Worm (Caenorhabditis elegans) whole organism, L1 larva: Measurements from ENCODE around the gene T24C4.5.

Experiments
- C16A3.4 ChIP-seq: fragments of 150-350 bp; optimal IDR thresholded peaks from 2 replicates; lab custom pipeline; 2014; ENCODE audit warnings: missing biosample characterization, missing genetic modification characterization
- C34B4.2 ChIP-seq: sonication (generic microtip); optimal IDR thresholded peaks from 2 replicates; lab custom pipeline; 2017; ENCODE audit warnings: mild to moderate bottlenecking, missing genetic modification characterization, missing compliant biosample characterization
- aha-1 ChIP-seq: fragments of 150-350 bp; optimal IDR thresholded peaks from 2 replicates; lab custom pipeline; 2014; ENCODE audit warnings: missing biosample characterization, missing genetic modification characterization
- alr-1 ChIP-seq: fragments of 200-800 bp; sonication (Bioruptor generic); optimal IDR thresholded peaks from 2 replicates; lab custom pipeline; 2018; ENCODE audit warnings: borderline replicate concordance, mild to moderate bottlenecking, missing genetic modification characterization, missing compliant biosample characterization
- aly-2 ChIP-seq: fragments of 150-350 bp; optimal IDR thresholded peaks from 2 replicates; lab custom pipeline; 2014; ENCODE audit warnings: missing biosample characterization, missing genetic modification characterization
- blmp-1 ChIP-seq: fragments of 150-350 bp; optimal IDR thresholded peaks from 2 replicates; lab custom pipeline; 2014; ENCODE audit warnings: missing biosample characterization, missing genetic modification characterization
- ceh-63 ChIP-seq: fragments of 200-800 bp; sonication (Bioruptor generic); optimal IDR thresholded peaks from 2 replicates; lab custom pipeline; 2018; ENCODE audit warnings: mild to moderate bottlenecking, missing genetic modification characterization, missing compliant biosample characterization
- ceh-8 ChIP-seq: fragments of 200-800 bp; sonication (Bioruptor generic); optimal IDR thresholded peaks from 2 replicates; lab custom pipeline; 2018; ENCODE audit warnings: mild to moderate bottlenecking, missing genetic modification characterization, moderate library complexity, missing compliant biosample characterization
- ceh-88 ChIP-seq: fragments of 200-800 bp; sonication (Bioruptor generic); IDR thresholded peaks from 2 replicates; pipeline ENCODE4 v1.3.6; 2022; ENCODE audit warnings: missing genetic modification characterization, missing compliant biosample characterization
- dpl-1 ChIP-seq, 3 experiments: fragments of 150-350 bp in 2 of 3; sonication (generic microtip) in 1 of 3; optimal IDR thresholded peaks; 2 replicates each; lab custom pipeline; 2014 to 2017; ENCODE audit warnings: missing biosample characterization in 3 of 3, missing genetic modification characterization in 3 of 3, missing genetic modification reagents in 3 of 3
- efl-1 ChIP-seq, 4 experiments: fragments of 150-350 bp; optimal IDR thresholded peaks in 3 of 4; peaks in 1 of 4; 1 replicate in 1 of 4; 2 replicates in 3 of 4; lab custom pipeline; 2014; ENCODE audit warnings: missing biosample characterization in 2 of 4, missing genetic modification characterization in 2 of 4, missing genetic modification reagents in 2 of 4
- egl-13 ChIP-seq: sonication (generic microtip); optimal IDR thresholded peaks from 2 replicates; lab custom pipeline; 2016; ENCODE audit warnings: missing genotype, missing genetic modification reagents, missing genetic modification characterization, missing compliant biosample characterization
- egl-27 ChIP-seq, 2 experiments: fragments of 150-350 bp in 1 of 2; sonication (generic microtip); optimal IDR thresholded peaks; 3 replicates each; lab custom pipeline; 2017 to 2018; ENCODE audit warnings: missing biosample characterization in 2 of 2, missing genetic modification characterization in 2 of 2, missing genetic modification reagents in 2 of 2
- elt-2 ChIP-seq: sonication (generic microtip); optimal IDR thresholded peaks from 2 replicates; lab custom pipeline; 2016; ENCODE audit warnings: missing genetic modification characterization, mild to moderate bottlenecking, inconsistent platforms, missing compliant biosample characterization, missing genetic modification reagents
- elt-3 ChIP-seq, 6 experiments: fragments of 150-350 bp in 1 of 6; sonication (generic microtip); optimal IDR thresholded peaks; 2 replicates each; lab custom pipeline; 2017 to 2018; ENCODE audit warnings: missing biosample characterization in 6 of 6, missing genetic modification characterization in 6 of 6, inconsistent platforms in 1 of 6
- ets-5 ChIP-seq: fragments of 200-800 bp; sonication (Bioruptor generic); IDR thresholded peaks from 2 replicates; pipeline ENCODE4 v1.3.6; 2022; ENCODE audit warnings: missing genetic modification characterization, missing compliant biosample characterization
- fkh-8 ChIP-seq: sonication (generic microtip); optimal IDR thresholded peaks from 2 replicates; lab custom pipeline; 2016; ENCODE audit warnings: mild to moderate bottlenecking, missing genetic modification characterization, missing compliant biosample characterization
- fos-1 ChIP-seq: fragments of 150-350 bp; optimal IDR thresholded peaks from 2 replicates; lab custom pipeline; 2014; ENCODE audit warnings: missing biosample characterization, missing genetic modification characterization
- hpl-2 ChIP-seq: fragments of 150-350 bp; optimal IDR thresholded peaks from 2 replicates; lab custom pipeline; 2014; ENCODE audit warnings: missing biosample characterization, missing genetic modification reagents, missing genetic modification characterization
- irx-1 ChIP-seq: sonication (generic microtip); optimal IDR thresholded peaks from 2 replicates; lab custom pipeline; 2016; ENCODE audit warnings: missing genetic modification characterization, missing compliant biosample characterization
- isw-1 ChIP-seq: fragments of 200-800 bp; sonication (Bioruptor generic); IDR thresholded peaks from 2 replicates; pipeline ENCODE4 v1.3.6; 2022; ENCODE audit warnings: missing genetic modification characterization, missing compliant biosample characterization
- lin-13 ChIP-seq: fragments of 150-350 bp; optimal IDR thresholded peaks from 2 replicates; lab custom pipeline; 2014; ENCODE audit warnings: missing biosample characterization, missing genetic modification reagents, missing genetic modification characterization
- lin-14 ChIP-seq: fragments of 200-800 bp; sonication (Bioruptor generic); optimal IDR thresholded peaks from 2 replicates; lab custom pipeline; 2018; ENCODE audit warnings: mild to moderate bottlenecking, missing genetic modification characterization, moderate library complexity, missing compliant biosample characterization
- lin-35 ChIP-seq, 2 experiments: fragments of 150-350 bp; optimal IDR thresholded peaks; 2 replicates each; lab custom pipeline; 2014; ENCODE audit warnings: missing biosample characterization in 2 of 2, missing genetic modification characterization in 2 of 2, missing genetic modification reagents in 2 of 2
- lsy-2 ChIP-seq, 2 experiments: fragments of 150-350 bp; optimal IDR thresholded peaks; 2 replicates each; lab custom pipeline; 2014; ENCODE audit warnings: missing biosample characterization in 2 of 2, missing genetic modification characterization in 2 of 2
- mab-9 ChIP-seq: fragments of 200-800 bp; sonication (Bioruptor generic); IDR thresholded peaks from 2 replicates; pipeline ENCODE4 v1.3.6; 2022; ENCODE audit warnings: missing genetic modification reagents, missing genetic modification characterization, missing compliant biosample characterization
- mdl-1 ChIP-seq, 2 experiments: fragments of 150-350 bp; optimal IDR thresholded peaks; 2 replicates each; lab custom pipeline; 2014 to 2017; ENCODE audit warnings: missing biosample characterization in 2 of 2, missing genetic modification characterization in 2 of 2, inconsistent platforms in 1 of 2
- mep-1 ChIP-seq: fragments of 150-350 bp; optimal IDR thresholded peaks from 2 replicates; lab custom pipeline; 2014; ENCODE audit warnings: missing biosample characterization, missing genetic modification characterization
- nhr-12 ChIP-seq: sonication (generic microtip); optimal IDR thresholded peaks from 2 replicates; lab custom pipeline; 2017; ENCODE audit warnings: missing biosample characterization, missing genetic modification characterization
- nhr-19 ChIP-seq: fragments of 200-800 bp; sonication (Bioruptor generic); conservative IDR thresholded peaks from 2 replicates; pipeline ENCODE4 v1.3.6; 2022; ENCODE audit warnings: missing genetic modification characterization, missing compliant biosample characterization
- nhr-76 ChIP-seq: sonication (generic microtip); optimal IDR thresholded peaks from 2 replicates; lab custom pipeline; 2017; ENCODE audit warnings: missing biosample characterization, missing genetic modification characterization
- nhr-85 ChIP-seq: sonication (generic microtip); peaks from one replicate; lab custom pipeline; 2016; ENCODE audit warnings: missing genetic modification characterization, inconsistent platforms, missing compliant biosample characterization
- nhr-90 ChIP-seq: sonication (generic microtip); optimal IDR thresholded peaks from 2 replicates; lab custom pipeline; 2016; ENCODE audit warnings: mild to moderate bottlenecking, missing genetic modification characterization, missing compliant biosample characterization; ENCODE audit not compliant: poor library complexity
- skn-1 ChIP-seq: fragments of 150-350 bp; optimal IDR thresholded peaks from 2 replicates; lab custom pipeline; 2014; ENCODE audit warnings: missing biosample characterization, missing genetic modification characterization
- snu-23 ChIP-seq: sonication (generic microtip); optimal IDR thresholded peaks from 2 replicates; lab custom pipeline; 2016; ENCODE audit warnings: missing genetic modification characterization, missing compliant biosample characterization
- sptf-1 ChIP-seq: fragments of 150-350 bp; optimal IDR thresholded peaks from 2 replicates; lab custom pipeline; 2014; ENCODE audit warnings: missing biosample characterization, missing genetic modification characterization
- sup-37 ChIP-seq: fragments of 200-800 bp; sonication (Bioruptor generic); optimal IDR thresholded peaks from 2 replicates; lab custom pipeline; 2018; ENCODE audit warnings: mild to moderate bottlenecking, missing genetic modification characterization, missing compliant biosample characterization
- tbx-2 ChIP-seq: sonication (generic microtip); optimal IDR thresholded peaks from 2 replicates; lab custom pipeline; 2016; ENCODE audit warnings: missing genetic modification characterization, missing compliant biosample characterization
- tlp-1 ChIP-seq: fragments of 150-350 bp; optimal IDR thresholded peaks from 2 replicates; lab custom pipeline; 2014; ENCODE audit warnings: missing biosample characterization, missing genetic modification characterization
- unc-62 ChIP-seq: fragments of 150-350 bp; optimal IDR thresholded peaks from 2 replicates; lab custom pipeline; 2014; ENCODE audit warnings: missing biosample characterization, missing genetic modification reagents, missing genetic modification characterization
- unc-86 ChIP-seq: sonication (generic microtip); optimal IDR thresholded peaks from 2 replicates; lab custom pipeline; 2016; ENCODE audit warnings: missing genetic modification characterization, missing compliant biosample characterization
- unc-98 ChIP-seq: fragments of 200-800 bp; sonication (Bioruptor generic); IDR thresholded peaks from 2 replicates; pipeline ENCODE4 v1.3.6; 2022; ENCODE audit warnings: missing genetic modification characterization, missing compliant biosample characterization
- zag-1 ChIP-seq: fragments of 150-350 bp; optimal IDR thresholded peaks from 2 replicates; lab custom pipeline; 2014; ENCODE audit warnings: missing biosample characterization, missing genetic modification characterization
- zip-4 ChIP-seq: fragments of 200-800 bp; sonication (Bioruptor generic); optimal IDR thresholded peaks from 2 replicates; lab custom pipeline; 2018; ENCODE audit warnings: mild to moderate bottlenecking, missing genetic modification characterization, moderate library complexity, missing compliant biosample characterization

The T24C4.5 gene

DNA sequence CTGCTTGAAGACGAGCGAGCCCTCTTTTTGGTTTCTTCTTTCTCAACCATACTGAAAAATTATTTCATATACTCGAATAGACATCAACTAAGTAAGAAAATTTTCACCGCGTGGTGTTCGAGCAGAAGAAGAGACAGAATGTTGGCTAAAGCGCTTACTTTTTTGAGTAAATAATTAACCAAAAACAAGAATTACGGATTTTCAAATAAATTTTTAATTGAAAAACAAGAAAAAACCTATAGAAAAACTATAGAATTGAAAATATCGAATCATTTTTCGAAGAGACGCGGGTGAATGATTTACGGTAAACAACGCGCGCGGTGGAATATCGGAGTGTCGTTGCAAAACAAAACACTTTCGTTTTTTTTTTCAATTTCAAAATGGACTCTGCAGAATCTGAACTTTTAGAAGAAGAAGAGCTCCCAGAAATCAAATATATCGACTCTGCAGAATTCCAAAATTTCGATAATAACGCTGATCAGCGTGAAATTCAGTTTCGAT lies 25.6 kb downstream of the T24C4.5 start, which contains the start of the genes rnp-5 and tag-51:
Gene rnp-5 (minus strand): TSS at position 51 of the 501 bp plus-strand sequence.
Gene tag-51 (plus strand): TSS at position 363 of the 501 bp plus-strand sequence.
- peak; percentile 36 to 56 for TF ChIP-seq lin-35 (GFP tag; optimal IDR thresholded peaks at IDR 0.05; lab: Kevin White, UChicago)
- TF ChIP-seq tbx-2, result no peak
- no peak for TF ChIP-seq C16A3.4 (tag; lab: Kevin White, UChicago)
- peak; percentile 16 to 32 for TF ChIP-seq efl-1 (optimal IDR thresholded peaks at IDR 0.05; lab: Kevin White, UChicago)
- peak in 1 of 2 experiments; percentile 31 for TF ChIP-seq efl-1 (GFP tag; optimal IDR thresholded peaks at IDR 0.05 in 1 of 2; lab: Kevin White, UChicago)
- no peak for TF ChIP-seq ceh-63 (GFP tag; lab: Kevin White, UChicago)
- TF ChIP-seq tlp-1 (tag; lab: Kevin White, UChicago), result no peak
- no peak for TF ChIP-seq elt-3 (tag; optimal IDR thresholded peaks at IDR 0.05; lab: Kevin White, UChicago)
- peak; percentile 18 for TF ChIP-seq snu-23
- no peak for TF ChIP-seq lin-14
- no peak for TF ChIP-seq isw-1 (GFP tag; lab: Robert Waterston, UW)
- TF ChIP-seq egl-27 (tag; optimal IDR thresholded peaks at IDR 0.05; lab: Kevin White, UChicago), result no peak
- TF ChIP-seq lsy-2 (tag; optimal IDR thresholded peaks at IDR 0.05; lab: Kevin White, UChicago), result peak; percentile 19 to 49
- TF ChIP-seq aly-2 (tag; lab: Kevin White, UChicago), result no peak
- TF ChIP-seq mab-9 (GFP tag; lab: Robert Waterston, UW), result no peak
- no peak for TF ChIP-seq mdl-1 (tag; optimal IDR thresholded peaks at IDR 0.05; lab: Kevin White, UChicago)
- no peak for TF ChIP-seq elt-2 (tag; lab: Kevin White, UChicago)
- TF ChIP-seq ceh-88 (GFP tag; lab: Robert Waterston, UW), result no peak
- TF ChIP-seq fkh-8 (tag; lab: Kevin White, UChicago), result no peak
- TF ChIP-seq nhr-76 (tag; lab: Kevin White, UChicago), result no peak
- TF ChIP-seq zag-1, result no peak
- TF ChIP-seq lin-13, result no peak
- peak in 1 of 3 experiments; percentile 48 for TF ChIP-seq dpl-1 (GFP tag; optimal IDR thresholded peaks at IDR 0.05; lab: Kevin White, UChicago)
- TF ChIP-seq alr-1 (tag; lab: Kevin White, UChicago), result no peak
- no peak for TF ChIP-seq sptf-1 (tag; lab: Kevin White, UChicago)
- peak; percentile 90 for TF ChIP-seq blmp-1 (tag; lab: Kevin White, UChicago)
- TF ChIP-seq unc-98 (GFP tag; lab: Robert Waterston, UW), result no peak
- TF ChIP-seq, all 84 proteins: peak for 6

DNA sequence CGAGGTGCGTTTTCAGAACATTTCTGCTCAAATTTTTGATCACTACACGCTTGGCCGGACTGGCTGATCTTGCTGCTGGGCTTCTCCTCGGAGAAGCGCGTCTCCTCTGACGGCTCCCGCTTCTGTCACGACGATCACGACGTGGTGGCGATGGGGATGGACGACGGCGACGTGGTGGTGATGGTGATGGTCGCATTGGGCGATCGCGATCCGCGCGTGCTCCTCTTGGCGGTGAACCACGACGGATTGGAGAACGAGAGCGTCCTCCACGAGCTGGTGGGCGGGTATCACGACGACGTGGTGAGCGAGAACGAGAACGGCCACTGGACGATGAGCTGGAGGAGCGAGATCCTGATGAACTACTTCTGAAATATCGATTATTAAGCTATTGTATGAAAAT lies 26.1 kb downstream of the T24C4.5 start:
- TF ChIP-seq fos-1 (tag; lab: Kevin White, UChicago), result no peak
- TF ChIP-seq C34B4.2 (tag; lab: Kevin White, UChicago), result no peak
- no peak for TF ChIP-seq lsy-2 (tag; optimal IDR thresholded peaks at IDR 0.05; lab: Kevin White, UChicago)
- TF ChIP-seq, all 84 proteins: peak for 0

DNA sequence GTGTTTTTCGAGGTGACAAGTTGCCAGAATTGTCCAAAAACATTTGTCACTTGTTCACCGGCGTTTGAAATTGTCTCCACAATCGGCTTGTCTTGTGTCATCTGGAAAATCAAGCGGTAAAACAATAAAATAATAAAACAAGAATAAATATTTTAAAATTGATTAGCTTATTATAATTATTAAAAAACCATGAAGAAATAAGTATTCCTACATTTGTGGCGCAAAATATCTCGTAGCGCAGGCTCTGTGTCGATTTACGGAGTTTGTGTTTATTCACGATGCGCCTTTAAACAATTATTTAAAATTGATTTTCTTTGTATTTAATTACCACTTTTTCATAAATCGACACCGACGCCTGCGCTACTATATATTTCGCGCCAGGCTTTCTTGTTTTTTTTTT lies 27.2 kb downstream of the T24C4.5 start, which contains the start of gene moma-1:
Gene moma-1 (minus strand): TSS at position 101 of the 400 bp plus-strand sequence.
- TF ChIP-seq alr-1 (tag; lab: Kevin White, UChicago) (no peak), zip-4 (GFP tag; lab: Kevin White, UChicago) (no peak), nhr-85 (tag; lab: Kevin White, UChicago) (peak; percentile 44), lin-13 (no peak), sup-37 (no peak), nhr-90 (tag; lab: Kevin White, UChicago) (peak; percentile 18), sptf-1 (tag; lab: Kevin White, UChicago) (no peak), lsy-2 (tag; optimal IDR thresholded peaks at IDR 0.05; lab: Kevin White, UChicago) (no peak)

DNA sequence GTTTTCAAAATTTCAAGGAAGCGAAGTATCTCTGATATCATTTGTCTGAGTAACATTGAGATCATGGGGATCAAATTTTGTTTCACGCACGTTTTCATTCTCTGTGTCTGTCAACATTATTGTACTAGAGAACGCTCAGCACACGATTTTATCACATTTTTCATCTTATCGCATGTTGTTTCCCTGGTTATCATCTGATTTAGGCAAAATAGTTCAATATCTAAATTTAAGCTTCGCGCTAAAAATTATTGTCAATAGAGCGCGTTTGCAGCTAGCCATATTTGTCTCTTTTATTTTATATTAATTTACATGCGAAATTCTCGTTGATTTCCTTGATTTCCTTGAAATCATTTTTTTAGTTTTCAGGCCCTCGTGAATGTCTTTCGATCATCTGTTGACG lies 34.0 kb downstream of the T24C4.5 start, which contains the start of gene K02F3.2:
Gene K02F3.2 (plus strand): TSS at position 357 of the 400 bp plus-strand sequence.
- TF ChIP-seq snu-23 (peak; percentile 69), sptf-1 (tag; lab: Kevin White, UChicago) (no peak), fos-1 (tag; lab: Kevin White, UChicago) (peak; percentile 11), unc-62 (GFP tag; lab: Kevin White, UChicago) (no peak), tbx-2 (peak; percentile 58), unc-86 (tag; lab: Kevin White, UChicago) (no peak), nhr-12 (tag; lab: Kevin White, UChicago) (no peak), nhr-19 (GFP tag; lab: Robert Waterston, UW) (peak; percentile 69), ets-5 (no peak), mep-1 (peak; percentile 51), irx-1 (tag; lab: Kevin White, UChicago) (no peak), hpl-2 (GFP tag; lab: Kevin White, UChicago) (no peak), nhr-90 (tag; lab: Kevin White, UChicago) (peak; percentile 73), egl-13 (tag; lab: Kevin White, UChicago) (no peak), efl-1 (optimal IDR thresholded peaks at IDR 0.05; lab: Kevin White, UChicago) (peak; percentile 90 to 94), efl-1 (GFP tag; optimal IDR thresholded peaks at IDR 0.05 in 1 of 2; lab: Kevin White, UChicago) (peak; percentile 93 to 99), C16A3.4 (tag; lab: Kevin White, UChicago) (peak; percentile 59), ceh-63 (GFP tag; lab: Kevin White, UChicago) (no peak), skn-1 (tag; lab: Kevin White, UChicago) (peak; percentile 7), nhr-76 (tag; lab: Kevin White, UChicago) (no peak), aha-1 (tag; lab: Kevin White, UChicago) (no peak), ceh-8 (GFP tag; lab: Kevin White, UChicago) (no peak)
